Fruit fly (Drosophila melanogaster): ENCODE data around the gene Pink1.

DNA sequence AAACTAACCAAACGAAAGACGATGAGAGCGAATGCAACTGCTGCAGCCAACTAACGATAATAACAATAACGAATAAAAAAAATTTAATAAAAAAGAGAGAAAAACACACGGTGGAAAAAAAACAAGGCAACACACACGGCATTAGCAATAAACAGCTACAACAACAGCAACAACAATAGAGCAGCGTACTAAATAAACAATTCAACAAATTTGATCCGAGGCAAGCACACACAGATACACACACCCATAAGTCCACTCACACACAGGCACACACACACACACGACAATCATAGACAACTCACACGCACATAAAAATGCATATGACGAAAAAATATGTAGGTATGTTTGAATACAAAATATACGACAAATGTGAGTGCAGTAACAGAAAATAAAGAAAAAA lies 19.0 kb downstream of the Pink1 start:
- TF ChIP-seq cnc (optimal IDR thresholded peaks at IDR 0.05) (no peak), CG7045 (GFP tag; optimal IDR thresholded peaks at IDR 0.05) (no peak), tj (GFP tag; optimal IDR thresholded peaks at IDR 0.05) (no peak), Crg-1 (GFP tag; optimal IDR thresholded peaks at IDR 0.05) (no peak), pad (GFP tag; optimal IDR thresholded peaks at IDR 0.05) (no peak), CG7101 (tag; optimal IDR thresholded peaks at IDR 0.05) (no peak), ovo (GFP tag; optimal IDR thresholded peaks at IDR 0.05) (no peak), kay (GFP tag; ENCODE audit: borderline replicate concordance) (no peak), CG5204 (GFP tag; optimal IDR thresholded peaks at IDR 0.05) (no peak)
